Worm (Caenorhabditis elegans) whole organism, young adult: ENCODE data around the gene C34B4.4.

Experiments
- B0035.1 ChIP-seq: sonication (generic microtip); optimal IDR thresholded peaks from 2 replicates; lab custom pipeline; 2016; ENCODE audit warnings: missing genetic modification characterization, mild to moderate bottlenecking, missing compliant biosample characterization, missing genotype, missing genetic modification reagents
- B0261.1 ChIP-seq: sonication (generic microtip); optimal IDR thresholded peaks from 2 replicates; lab custom pipeline; 2016; ENCODE audit warnings: mild to moderate bottlenecking, missing genetic modification characterization, moderate library complexity, missing compliant biosample characterization
- F10E7.11 ChIP-seq: sonication (generic microtip); optimal IDR thresholded peaks from 2 replicates; lab custom pipeline; 2017; ENCODE audit warnings: mild to moderate bottlenecking, missing genetic modification characterization, moderate library complexity, missing compliant biosample characterization
- F22D6.2 ChIP-seq: sonication (generic microtip); optimal IDR thresholded peaks from 2 replicates; lab custom pipeline; 2016; ENCODE audit warnings: mild to moderate bottlenecking, missing genetic modification characterization, missing compliant biosample characterization
- F49E8.2 ChIP-seq: sonication (generic microtip); optimal IDR thresholded peaks from 3 replicates; lab custom pipeline; 2017; ENCODE audit warnings: missing genetic modification characterization, mild to moderate bottlenecking, missing compliant biosample characterization, antibody characterized with exemption, moderate library complexity; ENCODE audit not compliant: insufficient read depth
- F52B5.7 ChIP-seq: sonication (generic microtip); optimal IDR thresholded peaks from 2 replicates; lab custom pipeline; 2016; ENCODE audit warnings: mild to moderate bottlenecking, missing genetic modification characterization, missing compliant biosample characterization
- K12H6.12 ChIP-seq: fragments of 200-800 bp; sonication (Bioruptor generic); optimal IDR thresholded peaks from 2 replicates; lab custom pipeline; 2018; ENCODE audit warnings: mild to moderate bottlenecking, missing genetic modification characterization, missing compliant biosample characterization
- Y53G8AR.9 ChIP-seq: fragments of 200-800 bp; sonication (Bioruptor generic); conservative IDR thresholded peaks from 2 replicates; pipeline ENCODE4 v1.3.6; 2022; ENCODE audit warnings: missing genetic modification reagents, missing genetic modification characterization, missing compliant biosample characterization
- Y56A3A.18 ChIP-seq: fragments of 200-800 bp; sonication (Bioruptor generic); IDR thresholded peaks from 2 replicates; pipeline ENCODE4 v1.3.6; 2022; ENCODE audit warnings: missing genetic modification reagents, missing genetic modification characterization, missing compliant biosample characterization
- Y67H2A.10 ChIP-seq: fragments of 200-800 bp; sonication (Bioruptor generic); conservative IDR thresholded peaks from 2 replicates; pipeline ENCODE4 v1.3.6; 2022; ENCODE audit warnings: missing genetic modification reagents, missing genetic modification characterization, missing compliant biosample characterization
- ZK185.1 ChIP-seq: sonication (generic microtip); optimal IDR thresholded peaks from 2 replicates; lab custom pipeline; 2016; ENCODE audit warnings: mild to moderate bottlenecking, missing genetic modification characterization, missing compliant biosample characterization; ENCODE audit not compliant: poor library complexity, severe bottlenecking
- akir-1 ChIP-seq: fragments of 200-800 bp; sonication (Bioruptor generic); optimal IDR thresholded peaks from 2 replicates; lab custom pipeline; 2018; ENCODE audit warnings: mild to moderate bottlenecking, missing genetic modification characterization, moderate library complexity, missing compliant biosample characterization
- ama-1 ChIP-seq, 3 experiments: fragments of 150-350 bp in 1 of 3; sonication (generic microtip) in 2 of 3; optimal IDR thresholded peaks; 2 replicates each; lab custom pipeline; 2014 to 2018; ENCODE audit warnings: missing biosample characterization in 2 of 3, missing genetic modification characterization in 2 of 3, missing genetic modification reagents in 2 of 3
- attf-6 ChIP-seq: fragments of 200-800 bp; sonication (Bioruptor generic); IDR thresholded peaks from 2 replicates; pipeline ENCODE4 v1.3.6; 2022; ENCODE audit warnings: missing genetic modification reagents, missing genetic modification characterization, missing compliant biosample characterization
- ccch-3 ChIP-seq: fragments of 200-800 bp; sonication (Bioruptor generic); optimal IDR thresholded peaks from 2 replicates; lab custom pipeline; 2018; ENCODE audit warnings: mild to moderate bottlenecking, missing genetic modification characterization, missing compliant biosample characterization
- ceh-27 ChIP-seq: fragments of 200-800 bp; sonication (Bioruptor generic); optimal IDR thresholded peaks from 2 replicates; lab custom pipeline; 2018; ENCODE audit warnings: mild to moderate bottlenecking, missing genetic modification characterization, moderate library complexity, missing compliant biosample characterization
- ceh-40 ChIP-seq: fragments of 200-800 bp; sonication (Bioruptor generic); IDR thresholded peaks from 2 replicates; pipeline ENCODE4 v1.3.6; 2022; ENCODE audit warnings: missing genetic modification characterization, missing compliant biosample characterization
- ceh-91 ChIP-seq: fragments of 200-800 bp; sonication (Bioruptor generic); IDR thresholded peaks from 2 replicates; pipeline ENCODE4 v1.3.6; 2022; ENCODE audit warnings: missing genetic modification reagents, missing genetic modification characterization, missing compliant biosample characterization
- chd-7 ChIP-seq: sonication (generic microtip); optimal IDR thresholded peaks from 2 replicates; lab custom pipeline; 2016; ENCODE audit warnings: mild to moderate bottlenecking, missing genetic modification characterization, moderate library complexity, missing compliant biosample characterization
- dpff-1 ChIP-seq: sonication (generic microtip); optimal IDR thresholded peaks from 2 replicates; lab custom pipeline; 2017; ENCODE audit warnings: mild to moderate bottlenecking, missing genetic modification characterization, missing compliant biosample characterization
- efl-1 ChIP-seq: fragments of 150-350 bp; optimal IDR thresholded peaks from 2 replicates; lab custom pipeline; 2014; ENCODE audit warnings: missing biosample characterization, missing genetic modification reagents, missing genetic modification characterization
- egrh-3 ChIP-seq: fragments of 200-800 bp; sonication (Bioruptor generic); IDR thresholded peaks from 2 replicates; pipeline ENCODE4 v1.3.6; 2022; ENCODE audit warnings: missing genetic modification reagents, missing genetic modification characterization, missing compliant biosample characterization
- ets-4 ChIP-seq: fragments of 200-800 bp; sonication (Bioruptor generic); optimal IDR thresholded peaks from 2 replicates; lab custom pipeline; 2018; ENCODE audit warnings: mild to moderate bottlenecking, missing genetic modification characterization, missing compliant biosample characterization
- fkh-3 ChIP-seq: sonication (generic microtip); optimal IDR thresholded peaks from 2 replicates; lab custom pipeline; 2016; ENCODE audit warnings: mild to moderate bottlenecking, missing genetic modification characterization, missing compliant biosample characterization
- hmg-1.2 ChIP-seq: fragments of 200-800 bp; sonication (Bioruptor generic); IDR thresholded peaks from 2 replicates; pipeline ENCODE4 v1.3.6; 2022; ENCODE audit warnings: missing genetic modification reagents, missing genetic modification characterization, missing compliant biosample characterization
- lag-1 ChIP-seq: fragments of 200-800 bp; sonication (Bioruptor generic); IDR thresholded peaks from 2 replicates; pipeline ENCODE4 v1.3.6; 2022; ENCODE audit warnings: missing genetic modification reagents, missing genetic modification characterization, missing compliant biosample characterization
- let-526 ChIP-seq: fragments of 200-800 bp; sonication (Bioruptor generic); IDR thresholded peaks from 2 replicates; pipeline ENCODE4 v1.3.6; 2022; ENCODE audit warnings: missing genetic modification reagents, missing genetic modification characterization, missing compliant biosample characterization
- lin-35 ChIP-seq, 3 experiments: fragments of 150-350 bp in 2 of 3; sonication (generic microtip) in 1 of 3; optimal IDR thresholded peaks; 2 replicates each; lab custom pipeline; 2014 to 2018; ENCODE audit warnings: missing biosample characterization in 3 of 3, missing genetic modification characterization in 3 of 3, missing genetic modification reagents in 3 of 3
- madf-8 ChIP-seq: fragments of 200-800 bp; sonication (Bioruptor generic); conservative IDR thresholded peaks from 2 replicates; pipeline ENCODE4 v1.3.6; 2022; ENCODE audit warnings: missing genetic modification reagents, missing genetic modification characterization, missing compliant biosample characterization
- nfyb-1 ChIP-seq: fragments of 200-800 bp; sonication (Bioruptor generic); IDR thresholded peaks from 2 replicates; pipeline ENCODE4 v1.3.6; 2022; ENCODE audit warnings: missing genetic modification reagents, missing genetic modification characterization, missing compliant biosample characterization
- nhr-120 ChIP-seq: fragments of 200-800 bp; sonication (Bioruptor generic); IDR thresholded peaks from 2 replicates; pipeline ENCODE4 v1.3.6; 2022; ENCODE audit warnings: missing genetic modification characterization, missing compliant biosample characterization
- nhr-90 ChIP-seq: sonication (generic microtip); optimal IDR thresholded peaks from 2 replicates; lab custom pipeline; 2016; ENCODE audit warnings: missing genotype, mild to moderate bottlenecking, missing genetic modification characterization, missing compliant biosample characterization
- pha-4 ChIP-seq: fragments of 150-350 bp; sonication (generic microtip); optimal IDR thresholded peaks from 2 replicates; lab custom pipeline; 2014; ENCODE audit warnings: missing biosample characterization, missing genetic modification reagents, missing genetic modification characterization
- rcor-1 ChIP-seq: fragments of 200-800 bp; sonication (Bioruptor generic); IDR thresholded peaks from 2 replicates; pipeline ENCODE4 v1.3.6; 2022; ENCODE audit warnings: missing genetic modification reagents, missing genetic modification characterization, missing compliant biosample characterization
- rec-8 ChIP-seq, 2 experiments: sonication (generic microtip); optimal IDR thresholded peaks; 2 replicates each; lab custom pipeline; 2016; ENCODE audit warnings: mild to moderate bottlenecking in 2 of 2, missing genetic modification characterization in 2 of 2, missing genetic modification reagents in 2 of 2, missing genotype in 2 of 2, missing biosample characterization in 1 of 2, missing compliant biosample characterization in 1 of 2, moderate library complexity in 1 of 2
- repo-1 ChIP-seq: sonication (generic microtip); optimal IDR thresholded peaks from 2 replicates; lab custom pipeline; 2017; ENCODE audit warnings: mild to moderate bottlenecking, missing genetic modification characterization, missing compliant biosample characterization
- sea-2 ChIP-seq: fragments of 200-800 bp; sonication (Bioruptor generic); IDR thresholded peaks from 2 replicates; pipeline ENCODE4 v1.3.6; 2022; ENCODE audit warnings: missing genetic modification characterization, missing compliant biosample characterization
- tbp1 ChIP-seq: fragments of 200-800 bp; sonication (Bioruptor generic); optimal IDR thresholded peaks from 2 replicates; lab custom pipeline; 2018; ENCODE audit warnings: mild to moderate bottlenecking, missing genetic modification characterization, missing compliant biosample characterization
- tbx-9 ChIP-seq: sonication (generic microtip); optimal IDR thresholded peaks from 2 replicates; lab custom pipeline; 2016; ENCODE audit warnings: borderline replicate concordance, missing genetic modification characterization, inconsistent platforms, missing compliant biosample characterization
- unc-130 ChIP-seq: sonication (generic microtip); optimal IDR thresholded peaks from 2 replicates; lab custom pipeline; 2016; ENCODE audit warnings: missing genetic modification reagents, missing genetic modification characterization, missing compliant biosample characterization
- unc-62 ChIP-seq: fragments of 150-350 bp; optimal IDR thresholded peaks from 2 replicates; lab custom pipeline; 2014; ENCODE audit warnings: missing biosample characterization, missing genetic modification reagents, missing genetic modification characterization
- zfh-2 ChIP-seq: fragments of 200-800 bp; sonication (Bioruptor generic); conservative IDR thresholded peaks from 2 replicates; pipeline ENCODE4 v1.3.6; 2022; ENCODE audit warnings: missing genetic modification reagents, missing genetic modification characterization, missing compliant biosample characterization
- ztf-18 ChIP-seq: sonication (generic microtip); optimal IDR thresholded peaks from 2 replicates; lab custom pipeline; 2016; ENCODE audit warnings: missing genotype, mild to moderate bottlenecking, missing genetic modification characterization, missing compliant biosample characterization
- ztf-22 ChIP-seq: fragments of 200-800 bp; sonication (Bioruptor generic); optimal IDR thresholded peaks from 2 replicates; lab custom pipeline; 2018; ENCODE audit warnings: mild to moderate bottlenecking, missing genetic modification characterization, moderate library complexity, missing compliant biosample characterization

C34B4.4 gene

DNA sequence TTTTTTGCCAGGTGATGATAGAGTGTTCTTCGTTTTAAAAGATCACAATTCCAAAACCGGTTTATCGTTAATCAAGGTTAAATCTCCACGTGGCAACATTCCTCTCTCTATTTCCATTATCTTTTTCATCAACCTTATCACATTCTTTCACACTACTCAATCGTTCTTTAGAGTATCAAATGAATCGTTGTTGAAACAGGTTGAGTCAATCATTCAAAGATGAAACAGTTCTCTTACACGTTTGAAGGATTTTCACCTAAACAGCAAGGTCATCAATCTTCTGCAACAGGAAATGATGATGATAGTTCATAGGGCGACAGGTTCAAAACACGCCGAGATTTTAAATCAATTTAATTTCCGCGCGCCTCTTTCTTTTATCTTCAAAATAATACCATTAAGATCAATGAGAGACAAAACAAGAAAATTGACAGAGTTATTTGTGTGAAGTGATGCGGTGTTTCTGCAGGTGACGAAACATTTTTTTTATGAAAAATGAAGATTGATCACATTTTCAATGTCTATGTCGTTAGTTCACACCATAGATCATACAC is 8.9 kb upstream of the C34B4.4 start (continued):
- TF ChIP-seq K12H6.12 (tag; lab: Kevin White, UChicago) (no peak), zfh-2 (GFP tag; lab: Robert Waterston, UW) (no peak), rcor-1 (GFP tag; lab: Robert Waterston, UW) (no peak), efl-1 (GFP tag; lab: Kevin White, UChicago) (no peak), madf-8 (no peak), ccch-3 (GFP tag; lab: Kevin White, UChicago) (no peak), F49E8.2 (tag; lab: Kevin White, UChicago) (no peak), unc-62 (GFP tag; lab: Kevin White, UChicago) (no peak), Y56A3A.18 (GFP tag; lab: Robert Waterston, UW) (no peak), ceh-91 (GFP tag; lab: Robert Waterston, UW) (no peak), ceh-27 (no peak), attf-6 (GFP tag; lab: Robert Waterston, UW) (no peak), F22D6.2 (peak; percentile 68), nhr-90 (no peak), sea-2 (GFP tag; lab: Robert Waterston, UW) (no peak), F10E7.11 (tag; lab: Kevin White, UChicago) (no peak), repo-1 (tag; lab: Kevin White, UChicago) (no peak), fkh-3 (tag; lab: Kevin White, UChicago) (no peak), B0261.1 (tag; lab: Kevin White, UChicago) (no peak), egrh-3 (GFP tag; lab: Robert Waterston, UW) (no peak)

DNA sequence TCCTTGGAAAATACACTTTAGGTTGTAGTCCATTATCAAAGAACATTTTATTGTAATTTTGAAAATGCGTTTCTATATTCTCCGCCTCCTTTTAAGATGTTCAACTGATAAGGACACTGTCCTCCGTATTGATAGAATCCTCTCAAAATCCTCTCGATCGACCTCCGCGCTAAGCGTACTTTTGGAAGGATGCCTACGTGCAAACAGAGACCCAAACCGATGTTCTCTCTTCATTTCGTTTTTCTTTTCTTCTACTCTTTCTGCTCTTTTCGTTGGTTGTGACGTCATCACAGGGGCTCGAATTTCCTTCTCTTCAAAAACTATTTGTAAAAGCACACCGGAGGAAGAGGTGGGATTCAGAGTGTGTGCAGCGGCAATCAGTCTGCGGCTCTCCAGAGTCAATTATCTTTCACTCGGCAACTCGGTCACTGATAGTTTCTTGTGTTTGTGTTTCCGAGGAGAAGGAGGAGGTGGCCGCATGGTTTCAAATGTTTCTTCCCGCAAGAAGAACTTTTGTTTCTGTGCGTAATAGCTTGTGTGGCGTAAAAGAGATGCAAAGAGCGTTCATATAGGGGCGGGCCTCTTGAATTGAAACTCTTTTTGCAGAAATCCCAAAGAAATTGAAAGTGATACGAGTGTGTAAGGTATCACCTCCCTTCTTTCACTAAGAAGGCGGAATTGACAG is 7.6 kb upstream of the C34B4.4 start, which contains the start of gene C34B4.2:
C34B4.2 (plus strand) TSS at position 614 of the 685 bp plus-strand sequence.
- TF ChIP-seq Y53G8AR.9 (GFP tag; lab: Robert Waterston, UW) = no peak
- TF ChIP-seq rec-8 (tag; optimal IDR thresholded peaks at IDR 0.05; lab: Kevin White, UChicago) = no peak
- TF ChIP-seq ama-1 (optimal IDR thresholded peaks at IDR 0.05; lab: Kevin White, UChicago) = no peak
- no peak for TF ChIP-seq ama-1 (GFP tag; optimal IDR thresholded peaks at IDR 0.05; lab: Kevin White, UChicago)
- no peak for TF ChIP-seq Y67H2A.10
- TF ChIP-seq akir-1 (GFP tag; lab: Kevin White, UChicago) = no peak
- peak; percentile 84 for TF ChIP-seq ztf-22
- TF ChIP-seq ceh-40 (GFP tag; lab: Robert Waterston, UW) = no peak
- TF ChIP-seq ets-4 (GFP tag; lab: Kevin White, UChicago) = peak; percentile 10
- peak; percentile 38; the same call in 1 of the 2 replicates for TF ChIP-seq egrh-3 (GFP tag; lab: Robert Waterston, UW)
- no peak for TF ChIP-seq unc-130 (GFP tag; lab: Kevin White, UChicago)
- TF ChIP-seq chd-7 (tag; lab: Kevin White, UChicago) = peak; percentile 35
- TF ChIP-seq tbx-9 (tag; lab: Kevin White, UChicago) = no peak
- peak; percentile 56; the same call in 1 of the 2 replicates for TF ChIP-seq nfyb-1
- TF ChIP-seq dpff-1 (tag; lab: Kevin White, UChicago) = no peak
- no peak for TF ChIP-seq nhr-120
- TF ChIP-seq ztf-18 = no peak
- no peak for TF ChIP-seq sea-2 (GFP tag; lab: Robert Waterston, UW)
- no peak for TF ChIP-seq ceh-27
- TF ChIP-seq nhr-90 = no peak
- no peak for TF ChIP-seq B0035.1
- no peak for TF ChIP-seq F52B5.7
- no peak for TF ChIP-seq F49E8.2 (tag; lab: Kevin White, UChicago)
- TF ChIP-seq ceh-91 (GFP tag; lab: Robert Waterston, UW) = no peak
- TF ChIP-seq ZK185.1 (tag; lab: Kevin White, UChicago) = no peak
- TF ChIP-seq tbp1 = peak; percentile 38
- TF ChIP-seq lin-35 (GFP tag; optimal IDR thresholded peaks at IDR 0.05; lab: Kevin White, UChicago) = peak in 1 of 3 experiments; percentile 23
- TF ChIP-seq repo-1 (tag; lab: Kevin White, UChicago) = no peak
- TF ChIP-seq zfh-2 (GFP tag; lab: Robert Waterston, UW) = no peak
- peak; percentile 55 for TF ChIP-seq K12H6.12 (tag; lab: Kevin White, UChicago)
- no peak for TF ChIP-seq attf-6 (GFP tag; lab: Robert Waterston, UW)
- no peak for TF ChIP-seq lag-1
- TF ChIP-seq let-526 = no peak
- TF ChIP-seq hmg-1.2 = peak; percentile 48; the same call in 1 of the 2 replicates
- TF ChIP-seq pha-4 (tag; lab: Kevin White, UChicago) = peak; percentile 13
